Worm (Caenorhabditis elegans): ENCODE data around the gene K06H7.7.

The K06H7.7 gene

ce11 chrIII:8093079-8093623 is 7.9 kb upstream of the K06H7.7 start, which contains the start of gene K06H7.2 (continued):
- TF ChIP-seq ceh-88 (GFP tag; IDR thresholded peaks at IDR 0.05) (no peak), zip-4 (GFP tag; optimal IDR thresholded peaks at IDR 0.05) (no peak), F16B12.6 (tag; optimal IDR thresholded peaks at IDR 0.05) (peak; percentile 43), pag-3 (tag; optimal IDR thresholded peaks at IDR 0.05; ENCODE audit: borderline replicate concordance, insufficient read depth) (no peak), lin-13 (GFP tag; optimal IDR thresholded peaks at IDR 0.05) (no peak), nhr-20 (tag; optimal IDR thresholded peaks at IDR 0.05) (peak; percentile 50), ceh-90 (tag; optimal IDR thresholded peaks at IDR 0.05) (no peak), zag-1 (tag; optimal IDR thresholded peaks at IDR 0.05) (no peak), ces-1 (GFP tag; optimal IDR thresholded peaks at IDR 0.05) (no peak), lir-3 (tag; optimal IDR thresholded peaks at IDR 0.05; ENCODE audit: poor library complexity) (no peak), ztf-4 (tag; optimal IDR thresholded peaks at IDR 0.05) (no peak), tlp-1 (tag; optimal IDR thresholded peaks at IDR 0.05) (no peak), sox-4 (tag; optimal IDR thresholded peaks at IDR 0.05) (no peak), lin-15B (tag; optimal IDR thresholded peaks at IDR 0.05) (peak; percentile 78), ceh-63 (GFP tag; optimal IDR thresholded peaks at IDR 0.05) (no peak), rnt-1 (tag; optimal IDR thresholded peaks at IDR 0.05) (peak; percentile 13), nhr-47 (tag; optimal IDR thresholded peaks at IDR 0.05) (peak; percentile 55), elt-3 (tag; optimal IDR thresholded peaks at IDR 0.05) (no peak), xbp-1 (tag; optimal IDR thresholded peaks at IDR 0.05) (no peak), nhr-90 (tag; optimal IDR thresholded peaks at IDR 0.05; ENCODE audit: poor library complexity) (no peak), lin-14 (GFP tag; optimal IDR thresholded peaks at IDR 0.05) (peak; percentile 76), ama-1 (optimal IDR thresholded peaks at IDR 0.05) (no peak), ceh-82 (tag; optimal IDR thresholded peaks at IDR 0.05) (peak in 1 of 3 experiments; percentile 39), pqm-1 (tag; optimal IDR thresholded peaks at IDR 0.05) (no peak), nhr-76 (tag; optimal IDR thresholded peaks at IDR 0.05) (no peak), aha-1 (tag; optimal IDR thresholded peaks at IDR 0.05) (no peak), hpl-2 (GFP tag; optimal IDR thresholded peaks at IDR 0.05) (no peak), Y116A8C.19 (tag; optimal IDR thresholded peaks at IDR 0.05; ENCODE audit: borderline replicate concordance) (no peak), lin-39 (tag; optimal IDR thresholded peaks at IDR 0.05) (no peak), isw-1 (GFP tag; IDR thresholded peaks at IDR 0.05) (no peak; the same call in 1 of the 2 replicates), snu-23 (GFP tag; optimal IDR thresholded peaks at IDR 0.05) (peak; percentile 53), mef-2 (tag; optimal IDR thresholded peaks at IDR 0.05) (no peak), nhr-11 (tag; optimal IDR thresholded peaks at IDR 0.05) (no peak), alr-1 (tag; optimal IDR thresholded peaks at IDR 0.05; ENCODE audit: borderline replicate concordance) (no peak), jun-1 (tag; optimal IDR thresholded peaks at IDR 0.05) (no peak), unc-130 (tag; optimal IDR thresholded peaks at IDR 0.05) (no peak), hlh-17 (GFP tag; optimal IDR thresholded peaks at IDR 0.05; ENCODE audit: borderline replicate concordance) (no peak), nhr-19 (GFP tag; conservative IDR thresholded peaks at IDR 0.05) (no peak), ztf-11 (tag; optimal IDR thresholded peaks at IDR 0.05) (no peak), dsc-1 (tag; optimal IDR thresholded peaks at IDR 0.05) (peak; percentile 19), nhr-84 (tag; optimal IDR thresholded peaks at IDR 0.05) (no peak), nhr-85 (tag) (peak; percentile 26), vab-15 (tag; optimal IDR thresholded peaks at IDR 0.05) (peak; percentile 22), sup-37 (GFP tag; optimal IDR thresholded peaks at IDR 0.05) (no peak), nhr-237 (tag; optimal IDR thresholded peaks at IDR 0.05) (peak; percentile 57), skn-1 (tag; optimal IDR thresholded peaks at IDR 0.05) (no peak), egl-13 (tag; optimal IDR thresholded peaks at IDR 0.05) (no peak), elt-2 (tag; optimal IDR thresholded peaks at IDR 0.05) (no peak)
